Worm (Caenorhabditis elegans): ENCODE measurements around the gene Y46G5A.39.

The Y46G5A.39 gene

ce11 chrII:12797211-12797794 lies 43.7 kb upstream of the Y46G5A.39 start:
- TF ChIP-seq dpff-1 (tag; optimal IDR thresholded peaks at IDR 0.05), result no peak
- TF ChIP-seq zfh-2 (GFP tag; conservative IDR thresholded peaks at IDR 0.05), result peak; percentile 73; the same call in 1 of the 2 replicates
- no peak for TF ChIP-seq sptf-2 (GFP tag; optimal IDR thresholded peaks at IDR 0.05)
- peak; percentile 40; the same call in 1 of the 2 replicates for TF ChIP-seq dox-1 (GFP tag; IDR thresholded peaks at IDR 0.05)
- no peak for TF ChIP-seq lin-40 (tag; optimal IDR thresholded peaks at IDR 0.05)
- TF ChIP-seq nhr-80 (tag; optimal IDR thresholded peaks at IDR 0.05), result peak; percentile 65
- peak; percentile 47 for TF ChIP-seq atf-7 (tag; optimal IDR thresholded peaks at IDR 0.05)
- no peak for TF ChIP-seq ztf-6 (GFP tag; IDR thresholded peaks at IDR 0.05)
- peak; percentile 26 for TF ChIP-seq ama-1 (optimal IDR thresholded peaks at IDR 0.05)
- TF ChIP-seq ama-1 (GFP tag; optimal IDR thresholded peaks at IDR 0.05), result no peak
- TF ChIP-seq lin-54 (GFP tag; optimal IDR thresholded peaks at IDR 0.05), result no peak
- TF ChIP-seq F10E7.11 (tag; optimal IDR thresholded peaks at IDR 0.05), result no peak
- TF ChIP-seq tbp1 (GFP tag; optimal IDR thresholded peaks at IDR 0.05), result no peak
- no peak for TF ChIP-seq aptf-2 (GFP tag; conservative IDR thresholded peaks at IDR 0.05)
- no peak for TF ChIP-seq athp-1 (tag; optimal IDR thresholded peaks at IDR 0.05)
- no peak for TF ChIP-seq ztf-28 (GFP tag; IDR thresholded peaks at IDR 0.05)
- no peak for TF ChIP-seq lin-35 (GFP tag; optimal IDR thresholded peaks at IDR 0.05)
- peak; percentile 31; the same call in 1 of the 2 replicates for TF ChIP-seq egl-44 (GFP tag; IDR thresholded peaks at IDR 0.05)
- TF ChIP-seq lsy-27 (tag; optimal IDR thresholded peaks at IDR 0.05; ENCODE audit: borderline replicate concordance, insufficient read depth), result no peak
- TF ChIP-seq snpc-3.4 (tag; optimal IDR thresholded peaks at IDR 0.05), result no peak
- peak; percentile 55 for TF ChIP-seq B0336.3 (GFP tag; IDR thresholded peaks at IDR 0.05)
- TF ChIP-seq F57C9.4 (tag; optimal IDR thresholded peaks at IDR 0.05), result no peak
- TF ChIP-seq chd-7 (tag; optimal IDR thresholded peaks at IDR 0.05), result no peak
- TF ChIP-seq aptf-3 (GFP tag; IDR thresholded peaks at IDR 0.05), result no peak
- no peak for TF ChIP-seq rec-8 (tag; optimal IDR thresholded peaks at IDR 0.05)
- no peak for TF ChIP-seq F52B5.7 (tag; optimal IDR thresholded peaks at IDR 0.05)
- no peak for TF ChIP-seq F22D6.2 (tag; optimal IDR thresholded peaks at IDR 0.05)
- TF ChIP-seq mcd-1 (GFP tag; IDR thresholded peaks at IDR 0.05), result 0 out of 2 replicates have a peak, but pooled peaks have one; percentile 5
- TF ChIP-seq hlh-12 (tag; optimal IDR thresholded peaks at IDR 0.05), result no peak
- no peak for TF ChIP-seq akir-1 (GFP tag; optimal IDR thresholded peaks at IDR 0.05)
- no peak for TF ChIP-seq unc-130 (GFP tag; optimal IDR thresholded peaks at IDR 0.05)
- TF ChIP-seq nfya-2 (GFP tag; IDR thresholded peaks at IDR 0.05), result no peak
- no peak for TF ChIP-seq ZK185.1 (tag; optimal IDR thresholded peaks at IDR 0.05; ENCODE audit: poor library complexity, severe bottlenecking)
- no peak for TF ChIP-seq ceh-79 (tag; optimal IDR thresholded peaks at IDR 0.05)
- TF ChIP-seq attf-5 (GFP tag; optimal IDR thresholded peaks at IDR 0.05), result no peak
- no peak for TF ChIP-seq Y67H2A.10 (GFP tag; conservative IDR thresholded peaks at IDR 0.05)
- TF ChIP-seq ccch-3 (GFP tag; optimal IDR thresholded peaks at IDR 0.05), result no peak
- no peak for TF ChIP-seq C06A6.2 (GFP tag; conservative IDR thresholded peaks at IDR 0.05)
- TF ChIP-seq unc-62 (GFP tag; optimal IDR thresholded peaks at IDR 0.05), result peak; percentile 42
- no peak for TF ChIP-seq ztf-25 (GFP tag; IDR thresholded peaks at IDR 0.05)
- TF ChIP-seq K12H6.12 (tag; optimal IDR thresholded peaks at IDR 0.05), result no peak
- TF ChIP-seq him-1 (tag; optimal IDR thresholded peaks at IDR 0.05), result no peak
- TF ChIP-seq lin-26 (GFP tag; IDR thresholded peaks at IDR 0.05), result no peak
- TF ChIP-seq snpc-4 (GFP tag; optimal IDR thresholded peaks at IDR 0.05), result no peak
- no peak for TF ChIP-seq snpc-4 (tag; optimal IDR thresholded peaks at IDR 0.05)

All from whole organism, young adult.